Fruit fly (Drosophila melanogaster) whole organism, embryonic: ENCODE results near the gene LSm3.

Experiments
- Abd-B ChIP-seq: fragments of 200-800 bp; sonication (Bioruptor generic); optimal IDR thresholded peaks from 2 replicates; lab custom pipeline; 2018; ENCODE audit warnings: missing biosample characterization, mild to moderate bottlenecking, missing genetic modification characterization, moderate library complexity
- Atf6 ChIP-seq: fragments of 200-800 bp; sonication (Bioruptor generic); IDR thresholded peaks from 2 replicates; pipeline ENCODE4 v1.3.6; 2022; ENCODE audit warnings: missing biosample characterization, missing genetic modification characterization
- BEAF-32 ChIP-seq: fragments of 200-800 bp; sonication (Bioruptor generic); optimal IDR thresholded peaks from 3 replicates; lab custom pipeline; 2017; ENCODE audit warnings: missing biosample characterization, missing genetic modification characterization, mild to moderate bottlenecking, moderate library complexity, missing genetic modification reagents
- CG11398 ChIP-seq: fragments of 200-800 bp; sonication (Bioruptor generic); optimal IDR thresholded peaks from 2 replicates; lab custom pipeline; 2016; ENCODE audit warnings: missing biosample characterization, missing genetic modification characterization
- CG1233 ChIP-seq: fragments of 200-800 bp; sonication (Bioruptor generic); optimal IDR thresholded peaks from 4 replicates; lab custom pipeline; 2018; ENCODE audit warnings: missing biosample characterization, mild to moderate bottlenecking, missing genetic modification characterization
- CG12391 ChIP-seq: fragments of 200-800 bp; sonication (Bioruptor generic); optimal IDR thresholded peaks from 3 replicates; lab custom pipeline; 2018; ENCODE audit warnings: missing biosample characterization, mild to moderate bottlenecking, missing genetic modification characterization, moderate library complexity
- CG13287 ChIP-seq: fragments of 200-800 bp; sonication (Bioruptor generic); IDR thresholded peaks from 2 replicates; pipeline ENCODE4 v1.3.6; 2022; ENCODE audit warnings: missing biosample characterization, missing genetic modification characterization; ENCODE audit not compliant: partially characterized antibody
- CG14710 ChIP-seq: fragments of 200-800 bp; sonication (Bioruptor generic); optimal IDR thresholded peaks from 3 replicates; lab custom pipeline; 2019; ENCODE audit warnings: missing biosample characterization, mild to moderate bottlenecking, missing genetic modification characterization, moderate library complexity
- CG15479 ChIP-seq: fragments of 200-800 bp; sonication (Bioruptor generic); optimal IDR thresholded peaks from 3 replicates; lab custom pipeline; 2019; ENCODE audit warnings: missing biosample characterization, mild to moderate bottlenecking, missing genetic modification characterization, moderate library complexity
- CG15514 ChIP-seq: fragments of 200-800 bp; sonication (Bioruptor generic); optimal IDR thresholded peaks from 3 replicates; lab custom pipeline; 2017; ENCODE audit warnings: missing biosample characterization, missing genetic modification characterization, mild to moderate bottlenecking, moderate library complexity, missing genetic modification reagents
- CG15601 ChIP-seq: fragments of 200-800 bp; sonication (Bioruptor generic); optimal IDR thresholded peaks from 3 replicates; lab custom pipeline; 2019; ENCODE audit warnings: missing biosample characterization, mild to moderate bottlenecking, missing genetic modification characterization, moderate library complexity
- CG17568 ChIP-seq: fragments of 200-800 bp; sonication (Bioruptor generic); optimal IDR thresholded peaks from 2 replicates; lab custom pipeline; 2018; ENCODE audit warnings: missing biosample characterization, mild to moderate bottlenecking, missing genetic modification characterization, moderate library complexity
- CG1832 ChIP-seq: fragments of 200-800 bp; sonication (Bioruptor generic); optimal IDR thresholded peaks from 2 replicates; lab custom pipeline; 2017; ENCODE audit warnings: missing biosample characterization, mild to moderate bottlenecking, missing genetic modification characterization, inconsistent platforms
- CG3065 ChIP-seq: fragments of 200-800 bp; sonication (Bioruptor generic); optimal IDR thresholded peaks from 2 replicates; lab custom pipeline; 2016; ENCODE audit warnings: missing biosample characterization, missing genetic modification characterization
- CG33213 ChIP-seq: fragments of 200-800 bp; sonication (Bioruptor generic); optimal IDR thresholded peaks from 3 replicates; lab custom pipeline; 2016; ENCODE audit warnings: missing biosample characterization, missing genetic modification characterization
- CG34422 ChIP-seq: fragments of 200-800 bp; sonication (Bioruptor generic); IDR thresholded peaks from 3 replicates; pipeline ENCODE4 v1.3.6; 2022; ENCODE audit warnings: missing biosample characterization, missing genetic modification characterization
- CG3847 ChIP-seq: fragments of 200-800 bp; sonication (Bioruptor generic); IDR thresholded peaks from 2 replicates; pipeline ENCODE4 v1.3.6; 2022; ENCODE audit warnings: missing biosample characterization, missing genetic modification characterization
- CG4854 ChIP-seq: fragments of 200-800 bp; sonication (Bioruptor generic); optimal IDR thresholded peaks from 2 replicates; lab custom pipeline; 2016; ENCODE audit warnings: missing biosample characterization, missing genetic modification characterization, inconsistent platforms
- CG7839 ChIP-seq: fragments of 200-800 bp; sonication (Bioruptor generic); optimal IDR thresholded peaks from 3 replicates; lab custom pipeline; 2018; ENCODE audit warnings: missing biosample characterization, mild to moderate bottlenecking, missing genetic modification characterization, moderate library complexity
- CG8924 ChIP-seq: fragments of 200-800 bp; optimal IDR thresholded peaks from 3 replicates; lab custom pipeline; 2019; ENCODE audit warnings: missing biosample characterization, mild to moderate bottlenecking, missing genetic modification characterization, moderate library complexity
- CG9797 ChIP-seq: fragments of 200-800 bp; sonication (Bioruptor generic); optimal IDR thresholded peaks from 3 replicates; lab custom pipeline; 2018; ENCODE audit warnings: missing biosample characterization, mild to moderate bottlenecking, missing genetic modification characterization
- CHES-1-like ChIP-seq: fragments of 200-800 bp; sonication (Bioruptor generic); optimal IDR thresholded peaks from 2 replicates; lab custom pipeline; 2016; ENCODE audit warnings: missing biosample characterization, missing genetic modification characterization
- CTCF ChIP-seq: fragments of 200-800 bp; sonication (Bioruptor generic); optimal IDR thresholded peaks from 2 replicates; lab custom pipeline; 2017; ENCODE audit warnings: missing biosample characterization, mild to moderate bottlenecking, missing genetic modification characterization, moderate library complexity
- Camta ChIP-seq: fragments of 200-800 bp; sonication (Bioruptor generic); optimal IDR thresholded peaks from 2 replicates; lab custom pipeline; 2016; ENCODE audit warnings: missing biosample characterization, missing genetic modification characterization
- D ChIP-seq, 2 experiments: fragments of 200-800 bp in 1 of 2; fragments of >200 bp in 1 of 2; sonication (Bioruptor generic) in 1 of 2; optimal IDR thresholded peaks; 2 replicates in 1 of 2; 3 replicates in 1 of 2; lab custom pipeline; 2017; ENCODE audit warnings: mild to moderate bottlenecking in 1 of 2, missing biosample characterization in 1 of 2, missing genetic modification characterization in 1 of 2, missing genetic modification reagents in 1 of 2
- Dp ChIP-seq: fragments of 200-800 bp; sonication (Bioruptor generic); optimal IDR thresholded peaks from 2 replicates; lab custom pipeline; 2018; ENCODE audit warnings: missing biosample characterization, mild to moderate bottlenecking, missing genetic modification characterization, moderate library complexity
- Nf-YB ChIP-seq: fragments of 200-800 bp; sonication (Bioruptor generic); optimal IDR thresholded peaks from 3 replicates; lab custom pipeline; 2019; ENCODE audit warnings: missing biosample characterization, mild to moderate bottlenecking, missing genetic modification characterization, moderate library complexity
- Nf-YC ChIP-seq: fragments of 200-800 bp; optimal IDR thresholded peaks from 3 replicates; lab custom pipeline; 2019; ENCODE audit warnings: missing biosample characterization, mild to moderate bottlenecking, missing genetic modification characterization, moderate library complexity
- Pdp1 ChIP-seq, 2 experiments: fragments of 200-800 bp; sonication (Bioruptor generic); optimal IDR thresholded peaks; 3 replicates each; lab custom pipeline; 2016; ENCODE audit warnings: missing biosample characterization in 2 of 2, missing genetic modification characterization in 2 of 2, mild to moderate bottlenecking in 1 of 2, moderate library complexity in 1 of 2
- Sin3A ChIP-seq: fragments of >200 bp; optimal IDR thresholded peaks from 2 replicates; lab custom pipeline; 2018
- Stat92E ChIP-seq, 3 experiments: fragments of >200 bp in 2 of 3; fragments of 200-800 bp in 1 of 3; sonication (Bioruptor generic) in 1 of 3; optimal IDR thresholded peaks; 2 replicates each; lab custom pipeline; 2017 to 2019; ENCODE audit warnings: missing biosample characterization in 3 of 3, missing genetic modification characterization in 3 of 3, mild to moderate bottlenecking in 1 of 3, moderate library complexity in 1 of 3
- Tbp ChIP-seq: fragments of >200 bp; optimal IDR thresholded peaks from 2 replicates; lab custom pipeline; 2018; ENCODE audit warnings: missing biosample characterization, missing genetic modification characterization
- al ChIP-seq: fragments of 200-800 bp; sonication (Bioruptor generic); IDR thresholded peaks from 2 replicates; pipeline ENCODE4 v1.3.6; 2022; ENCODE audit warnings: missing biosample characterization, missing genetic modification characterization
- ara ChIP-seq: fragments of 200-800 bp; sonication (Bioruptor generic); IDR thresholded peaks from 2 replicates; pipeline ENCODE4 v1.3.6; 2022; ENCODE audit warnings: missing biosample characterization, missing genetic modification characterization
- bbx ChIP-seq: fragments of 200-800 bp; sonication (Bioruptor generic); IDR thresholded peaks from 2 replicates; pipeline ENCODE4 v1.3.6; 2022; ENCODE audit warnings: missing biosample characterization, missing genetic modification characterization; ENCODE audit not compliant: partially characterized antibody
- chn ChIP-seq: fragments of 200-800 bp; sonication (Bioruptor generic); optimal IDR thresholded peaks from 2 replicates; lab custom pipeline; 2016; ENCODE audit warnings: missing biosample characterization, missing genetic modification characterization
- corto ChIP-seq: fragments of 200-800 bp; sonication (Bioruptor generic); optimal IDR thresholded peaks from 2 replicates; lab custom pipeline; 2016; ENCODE audit warnings: missing biosample characterization, mild to moderate bottlenecking, missing genetic modification characterization, moderate library complexity
- gfzf ChIP-seq: fragments of 200-800 bp; sonication (Bioruptor generic); optimal IDR thresholded peaks from 2 replicates; lab custom pipeline; 2016; ENCODE audit warnings: missing biosample characterization, mild to moderate bottlenecking, missing genetic modification characterization, moderate library complexity
- hb ChIP-seq: fragments of 200-800 bp; sonication (Bioruptor generic); IDR thresholded peaks from 3 replicates; pipeline ENCODE4 v1.3.6; 2022; ENCODE audit warnings: missing biosample characterization, missing genetic modification characterization; ENCODE audit not compliant: partially characterized antibody
- kah ChIP-seq: fragments of 200-800 bp; sonication (Bioruptor generic); optimal IDR thresholded peaks from 2 replicates; lab custom pipeline; 2018; ENCODE audit warnings: missing biosample characterization, mild to moderate bottlenecking, missing genetic modification characterization
- knrl ChIP-seq: fragments of 200-800 bp; sonication (Bioruptor generic); IDR thresholded peaks from 3 replicates; pipeline ENCODE4 v1.3.6; 2022; ENCODE audit warnings: missing biosample characterization, missing genetic modification characterization; ENCODE audit not compliant: partially characterized antibody
- lbe ChIP-seq: fragments of 200-800 bp; sonication (Bioruptor generic); optimal IDR thresholded peaks from 2 replicates; lab custom pipeline; 2016; ENCODE audit warnings: missing biosample characterization, mild to moderate bottlenecking, missing genetic modification characterization
- p53 ChIP-seq: fragments of 200-800 bp; sonication (Bioruptor generic); optimal IDR thresholded peaks from 2 replicates; lab custom pipeline; 2016; ENCODE audit warnings: missing biosample characterization, missing genetic modification characterization
- scrt ChIP-seq: fragments of 200-800 bp; sonication (Bioruptor generic); optimal IDR thresholded peaks from 2 replicates; lab custom pipeline; 2018; ENCODE audit warnings: missing biosample characterization, mild to moderate bottlenecking, missing genetic modification characterization, moderate library complexity
- sens ChIP-seq: fragments of 200-800 bp; sonication (Bioruptor generic); peaks from one replicate; lab custom pipeline; 2016; ENCODE audit warnings: missing biosample characterization, missing genetic modification characterization
- sna ChIP-seq: fragments of 200-800 bp; sonication (Bioruptor generic); IDR thresholded peaks from 2 replicates; pipeline ENCODE4 v1.3.6; 2022; ENCODE audit warnings: missing biosample characterization, missing genetic modification characterization; ENCODE audit not compliant: partially characterized antibody
- ttk ChIP-seq: fragments of 200-800 bp; sonication (Bioruptor generic); IDR thresholded peaks from 2 replicates; pipeline ENCODE4 v2.1.2; 2022; ENCODE audit warnings: missing biosample characterization, missing genetic modification characterization
- vvl ChIP-seq: fragments of 200-800 bp; sonication (Bioruptor generic); IDR thresholded peaks from 2 replicates; pipeline ENCODE4 v1.3.6; 2022; ENCODE audit warnings: missing biosample characterization, missing genetic modification characterization

The LSm3 gene

DNA sequence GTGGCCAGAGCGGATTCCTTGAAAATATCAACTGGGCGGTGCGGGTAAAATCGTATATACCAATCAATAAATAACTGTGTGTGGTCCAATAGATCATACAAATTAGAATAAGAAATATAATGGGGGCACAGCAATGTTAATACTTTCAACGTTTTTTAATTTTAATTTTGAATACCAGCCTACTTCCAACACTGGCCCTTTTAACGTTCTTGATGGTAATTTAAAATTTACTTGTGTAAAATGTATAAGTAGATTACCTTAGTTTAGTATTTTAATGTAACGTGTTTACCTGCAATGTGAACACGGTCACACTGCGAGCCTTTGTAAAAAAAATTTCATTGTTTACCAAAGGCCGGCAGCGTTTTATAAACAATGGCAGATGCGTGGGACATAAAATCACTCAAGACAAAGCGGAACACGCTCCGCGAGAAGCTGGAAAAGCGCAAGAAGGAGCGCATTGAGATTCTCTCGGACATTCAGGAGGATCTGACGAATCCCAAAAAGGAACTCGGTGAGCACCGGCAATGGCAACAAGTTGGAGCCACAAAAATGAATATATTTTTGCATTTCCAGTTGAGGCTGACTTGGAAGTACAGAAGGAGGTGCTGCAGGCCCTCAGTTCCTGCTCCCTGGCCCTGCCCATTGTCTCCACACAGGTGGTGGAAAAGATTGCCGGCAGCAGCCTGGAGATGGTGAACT, 35.9 kb downstream of the LSm3 start, which contains the start of the genes KrT95D and Mettl3 (continued):
- TF ChIP-seq gfzf (GFP tag; lab: Kevin White, UChicago) (peak; percentile 91), CG12391 (peak; percentile 50), Sin3A (lab: Kevin White, UChicago) (peak; percentile 81), Atf6 (GFP tag; lab: Robert Waterston, UW) (no peak), CG15601 (tag; lab: Kevin White, UChicago) (peak; percentile 44), CG4854 (GFP tag; lab: Kevin White, UChicago) (no peak), Stat92E (GFP tag; optimal IDR thresholded peaks at IDR 0.05; lab: Kevin White, UChicago) (peak in 1 of 3 experiments; percentile 47), al (GFP tag; lab: Robert Waterston, UW) (no peak), CG3847 (GFP tag; lab: Robert Waterston, UW) (peak; percentile 30; the same call in 1 of the 2 replicates), CG3065 (GFP tag; lab: Kevin White, UChicago) (peak; percentile 7), kah (GFP tag; lab: Kevin White, UChicago) (peak; percentile 18), CG14710 (tag; lab: Kevin White, UChicago) (peak; percentile 72), Tbp (GFP tag; lab: Kevin White, UChicago) (peak; percentile 62), CG9797 (GFP tag; lab: Kevin White, UChicago) (peak; percentile 96), CG15479 (GFP tag; lab: Kevin White, UChicago) (no peak), ttk (GFP tag; lab: Robert Waterston, UW) (no peak), chn (GFP tag; lab: Kevin White, UChicago) (no peak), D (optimal IDR thresholded peaks at IDR 0.05; lab: Kevin White, UChicago) (no peak), D (GFP tag; optimal IDR thresholded peaks at IDR 0.05; lab: Kevin White, UChicago) (peak; percentile 35), BEAF-32 (peak; percentile 56), p53 (GFP tag; lab: Kevin White, UChicago) (no peak), CG7839 (tag; lab: Kevin White, UChicago) (peak; percentile 10), knrl (GFP tag; lab: Robert Waterston, UW) (peak; percentile 43; the same call in 1 of the 3 replicates), CG15514 (peak; percentile 59), Abd-B (GFP tag; lab: Kevin White, UChicago) (peak; percentile 20), Pdp1 (GFP tag; optimal IDR thresholded peaks at IDR 0.05; lab: Kevin White, UChicago) (peak; percentile 2 to 32), CG1832 (GFP tag; lab: Kevin White, UChicago) (no peak), CG13287 (GFP tag; lab: Robert Waterston, UW) (peak; percentile 49), ara (GFP tag; lab: Robert Waterston, UW) (0 out of 2 replicates have a peak, but pooled peaks have one; percentile 17), CG1233 (GFP tag; lab: Kevin White, UChicago) (peak; percentile 5), vvl (peak; percentile 42; the same call in 1 of the 2 replicates), Nf-YB (GFP tag; lab: Kevin White, UChicago) (peak; percentile 23), CG11398 (GFP tag; lab: Kevin White, UChicago) (no peak), sna (GFP tag; lab: Robert Waterston, UW) (0 out of 2 replicates have a peak, but pooled peaks have one; percentile 11), CG33213 (peak; percentile 42), sens (peak; percentile 83), scrt (GFP tag; lab: Kevin White, UChicago) (peak; percentile 81), Nf-YC (tag; lab: Kevin White, UChicago) (peak; percentile 27), Camta (GFP tag; lab: Kevin White, UChicago) (no peak), bbx (GFP tag; lab: Robert Waterston, UW) (no peak), CHES-1-like (GFP tag; lab: Kevin White, UChicago) (peak; percentile 65), lbe (GFP tag; lab: Kevin White, UChicago) (peak; percentile 63), hb (no peak), CG8924 (tag; lab: Kevin White, UChicago) (peak; percentile 37), CTCF (GFP tag; lab: Kevin White, UChicago) (peak; percentile 60), CG34422 (GFP tag; lab: Robert Waterston, UW) (peak; percentile 77; the same call in 1 of the 3 replicates), CG17568 (GFP tag; lab: Kevin White, UChicago) (no peak), Dp (GFP tag; lab: Kevin White, UChicago) (peak; percentile 45), corto (no peak)
